Worm (Caenorhabditis elegans): ENCODE measurements around the gene nhr-227.

ce11 chrV:2290329-2290728 lies 5.1 kb downstream of the nhr-227 start, which contains the start of gene nhr-225:
- no peak for TF ChIP-seq unc-42 (tag; optimal IDR thresholded peaks at IDR 0.05)
- TF ChIP-seq ama-1 (optimal IDR thresholded peaks at IDR 0.05), result no peak
- no peak for TF ChIP-seq pha-4 (tag; optimal IDR thresholded peaks at IDR 0.05)
- TF ChIP-seq nhr-11 (tag; optimal IDR thresholded peaks at IDR 0.05), result no peak
- TF ChIP-seq F13H6.1 (tag; optimal IDR thresholded peaks at IDR 0.05), result no peak
- TF ChIP-seq ahr-1 (tag; optimal IDR thresholded peaks at IDR 0.05), result no peak
- TF ChIP-seq lin-11 (tag; optimal IDR thresholded peaks at IDR 0.05), result no peak
- TF ChIP-seq ceh-48 (tag; optimal IDR thresholded peaks at IDR 0.05), result no peak
- TF ChIP-seq pqm-1 (tag; optimal IDR thresholded peaks at IDR 0.05), result no peak
- no peak for TF ChIP-seq ceh-24 (tag; optimal IDR thresholded peaks at IDR 0.05)
